Fruit fly (Drosophila melanogaster) whole organism, embryonic: Measurements from ENCODE around the gene CG33111.
A peak's percentile ranks its signal among the peaks of the same experiment; 100 is the strongest.

Experiments used
- ATbp ChIP-seq: fragments of 200-800 bp; sonication (Bioruptor generic); optimal IDR thresholded peaks from 2 replicates; lab custom pipeline; 2017; ENCODE audit warnings: missing biosample characterization, mild to moderate bottlenecking, missing genetic modification characterization, missing genetic modification reagents
- Antp ChIP-seq: fragments of 200-800 bp; sonication (Bioruptor generic); optimal IDR thresholded peaks from 3 replicates; lab custom pipeline; 2016; ENCODE audit warnings: missing biosample characterization, missing genetic modification characterization
- Awh ChIP-seq: fragments of 200-800 bp; sonication (Bioruptor generic); IDR thresholded peaks from 2 replicates; pipeline ENCODE4, ENCODE4 v1.3.6; 2022; ENCODE audit warnings: missing biosample characterization, missing genetic modification characterization
- BtbVII ChIP-seq: fragments of 200-800 bp; sonication (Bioruptor generic); optimal IDR thresholded peaks from 3 replicates; lab custom pipeline; 2017; ENCODE audit warnings: missing biosample characterization, mild to moderate bottlenecking, missing genetic modification characterization
- Bteb2 ChIP-seq: fragments of 200-800 bp; sonication (Bioruptor generic); optimal IDR thresholded peaks from 2 replicates; lab custom pipeline; 2016; ENCODE audit warnings: missing biosample characterization, missing genetic modification characterization
- C15 ChIP-seq: fragments of 200-800 bp; sonication (Bioruptor generic); IDR thresholded peaks from 3 replicates; pipeline ENCODE4 v1.3.6; 2022; ENCODE audit warnings: missing biosample characterization, missing genetic modification characterization
- CG11695 ChIP-seq: fragments of 200-800 bp; sonication (Bioruptor generic); IDR thresholded peaks from 3 replicates; pipeline ENCODE4 v1.3.6; 2022; ENCODE audit warnings: missing biosample characterization, missing genetic modification characterization
- CG12236 ChIP-seq: fragments of 200-800 bp; sonication (Bioruptor generic); optimal IDR thresholded peaks from 2 replicates; lab custom pipeline; 2016; ENCODE audit warnings: missing biosample characterization, missing genetic modification characterization
- CG1529 ChIP-seq: fragments of 200-800 bp; sonication (Bioruptor generic); optimal IDR thresholded peaks from 3 replicates; lab custom pipeline; 2018; ENCODE audit warnings: missing biosample characterization, missing genetic modification characterization
- CG17186 ChIP-seq: fragments of 200-800 bp; sonication (Bioruptor generic); optimal IDR thresholded peaks from 3 replicates; lab custom pipeline; 2017; ENCODE audit warnings: missing biosample characterization, missing genetic modification reagents, missing genetic modification characterization
- CG17802 ChIP-seq: fragments of 200-800 bp; sonication (Bioruptor generic); optimal IDR thresholded peaks from 2 replicates; lab custom pipeline; 2018; ENCODE audit warnings: missing biosample characterization, mild to moderate bottlenecking, missing genetic modification characterization, moderate library complexity
- CG2120 ChIP-seq: fragments of 200-800 bp; sonication (Bioruptor generic); optimal IDR thresholded peaks from 3 replicates; lab custom pipeline; 2016; ENCODE audit warnings: missing biosample characterization, missing genetic modification characterization
- CG3163 ChIP-seq: fragments of 200-800 bp; sonication (Bioruptor generic); optimal IDR thresholded peaks from 3 replicates; lab custom pipeline; 2016; ENCODE audit warnings: missing biosample characterization, missing genetic modification characterization
- CG33557 ChIP-seq: fragments of 200-800 bp; sonication (Bioruptor generic); optimal IDR thresholded peaks from 2 replicates; lab custom pipeline; 2019; ENCODE audit warnings: missing biosample characterization, mild to moderate bottlenecking, missing genetic modification characterization, moderate library complexity
- CG4282 ChIP-seq: fragments of 200-800 bp; sonication (Bioruptor generic); optimal IDR thresholded peaks from 2 replicates; lab custom pipeline; 2016; ENCODE audit warnings: missing biosample characterization, missing genetic modification characterization
- CG8290 ChIP-seq, 3 experiments: fragments of 200-800 bp; sonication (Bioruptor generic); optimal IDR thresholded peaks; 2 replicates each; lab custom pipeline; 2016 to 2019; ENCODE audit warnings: missing biosample characterization in 3 of 3, missing genetic modification characterization in 3 of 3, mild to moderate bottlenecking in 2 of 3, moderate library complexity in 1 of 3
- CG8924 ChIP-seq: fragments of 200-800 bp; optimal IDR thresholded peaks from 3 replicates; lab custom pipeline; 2019; ENCODE audit warnings: missing biosample characterization, mild to moderate bottlenecking, missing genetic modification characterization, moderate library complexity
- CG9817 ChIP-seq: fragments of 200-800 bp; sonication (Bioruptor generic); optimal IDR thresholded peaks from 2 replicates; lab custom pipeline; 2018; ENCODE audit warnings: missing biosample characterization, mild to moderate bottlenecking, missing genetic modification characterization, moderate library complexity
- Dad ChIP-seq: fragments of 200-800 bp; sonication (Bioruptor generic); optimal IDR thresholded peaks from 3 replicates; lab custom pipeline; 2016; ENCODE audit warnings: missing biosample characterization, missing genetic modification characterization
- Dip3 ChIP-seq: fragments of 200-800 bp; sonication (Bioruptor generic); optimal IDR thresholded peaks from 3 replicates; lab custom pipeline; 2016; ENCODE audit warnings: missing biosample characterization, missing genetic modification characterization
- Doc3 ChIP-seq: fragments of 200-800 bp; sonication (Bioruptor generic); IDR thresholded peaks from 3 replicates; pipeline ENCODE4 v1.3.6; 2022; ENCODE audit warnings: missing biosample characterization, missing genetic modification characterization; ENCODE audit not compliant: partially characterized antibody
- Drgx ChIP-seq: fragments of 200-800 bp; sonication (Bioruptor generic); IDR thresholded peaks from 2 replicates; pipeline ENCODE4 v1.3.6; 2022; ENCODE audit warnings: missing biosample characterization, missing genetic modification characterization
- ERR ChIP-seq: fragments of 200-800 bp; sonication (Bioruptor generic); optimal IDR thresholded peaks from 2 replicates; lab custom pipeline; 2016; ENCODE audit warnings: missing biosample characterization, missing genetic modification characterization
- HmgD ChIP-seq: fragments of 200-800 bp; sonication (Bioruptor generic); optimal IDR thresholded peaks from 3 replicates; lab custom pipeline; 2016; ENCODE audit warnings: missing biosample characterization, missing genetic modification characterization
- Hmr ChIP-seq: fragments of 200-800 bp; sonication (Bioruptor generic); optimal IDR thresholded peaks from 3 replicates; lab custom pipeline; 2017; ENCODE audit warnings: mild to moderate bottlenecking, missing biosample characterization, missing genetic modification reagents, missing genetic modification characterization
- Hr3 ChIP-seq: fragments of 200-800 bp; sonication (Bioruptor generic); optimal IDR thresholded peaks from 3 replicates; lab custom pipeline; 2016; ENCODE audit warnings: missing biosample characterization, missing genetic modification characterization
- Myb ChIP-seq: fragments of 200-800 bp; sonication (Bioruptor generic); optimal IDR thresholded peaks from 2 replicates; lab custom pipeline; 2016; ENCODE audit warnings: missing biosample characterization, missing genetic modification characterization
- Spps ChIP-seq: fragments of 200-800 bp; sonication (Bioruptor generic); optimal IDR thresholded peaks from 2 replicates; lab custom pipeline; 2018; ENCODE audit warnings: missing biosample characterization, mild to moderate bottlenecking, missing genetic modification characterization
- Ssrp ChIP-seq: fragments of 200-800 bp; sonication (Bioruptor generic); optimal IDR thresholded peaks from 2 replicates; lab custom pipeline; 2018; ENCODE audit warnings: missing biosample characterization, mild to moderate bottlenecking, missing genetic modification characterization, moderate library complexity
- ash1 ChIP-seq: fragments of 200-800 bp; sonication (Bioruptor generic); optimal IDR thresholded peaks from 2 replicates; lab custom pipeline; 2018; ENCODE audit warnings: missing biosample characterization, mild to moderate bottlenecking, missing genetic modification characterization
- bsh ChIP-seq, 2 experiments: fragments of 200-800 bp; sonication (Bioruptor generic); optimal IDR thresholded peaks; 2 replicates each; lab custom pipeline; 2017 to 2018; ENCODE audit warnings: mild to moderate bottlenecking in 2 of 2, missing biosample characterization in 2 of 2, missing genetic modification characterization in 2 of 2, moderate library complexity in 1 of 2
- crp ChIP-seq, 2 experiments: fragments of 200-800 bp; sonication (Bioruptor generic); optimal IDR thresholded peaks; 2 replicates in 1 of 2; 3 replicates in 1 of 2; lab custom pipeline; 2017; ENCODE audit warnings: missing biosample characterization in 2 of 2, missing genetic modification characterization in 2 of 2, mild to moderate bottlenecking in 1 of 2, moderate library complexity in 1 of 2
- dimm ChIP-seq: fragments of 200-800 bp; sonication (Bioruptor generic); IDR thresholded peaks from 2 replicates; pipeline ENCODE4 v1.3.6; 2022; ENCODE audit warnings: missing biosample characterization, missing genetic modification characterization
- dm ChIP-seq: fragments of 200-800 bp; sonication (Bioruptor generic); optimal IDR thresholded peaks from 3 replicates; lab custom pipeline; 2016; ENCODE audit warnings: missing biosample characterization, missing genetic modification characterization
- dysf ChIP-seq: fragments of 200-800 bp; sonication (Bioruptor generic); IDR thresholded peaks from 3 replicates; pipeline ENCODE4 v1.3.6; 2022; ENCODE audit warnings: missing biosample characterization, missing genetic modification characterization
- fd64A ChIP-seq: fragments of 200-800 bp; sonication (Bioruptor generic); optimal IDR thresholded peaks from 3 replicates; lab custom pipeline; 2018; ENCODE audit warnings: missing biosample characterization, mild to moderate bottlenecking, missing genetic modification characterization
- fd96Cb ChIP-seq: fragments of 200-800 bp; sonication (Bioruptor generic); optimal IDR thresholded peaks from 2 replicates; lab custom pipeline; 2018; ENCODE audit warnings: missing biosample characterization, mild to moderate bottlenecking, missing genetic modification characterization, moderate library complexity
- gem ChIP-seq: fragments of 200-800 bp; sonication (Bioruptor generic); optimal IDR thresholded peaks from 2 replicates; lab custom pipeline; 2019; ENCODE audit warnings: missing biosample characterization, mild to moderate bottlenecking, missing genetic modification characterization, moderate library complexity
- gt ChIP-seq: fragments of 200-800 bp; sonication (Bioruptor generic); IDR thresholded peaks from 2 replicates; pipeline ENCODE4 v1.3.6; 2022; ENCODE audit warnings: missing biosample characterization, missing genetic modification characterization
- hbn ChIP-seq: fragments of 200-800 bp; sonication (Bioruptor generic); IDR thresholded peaks from 2 replicates; pipeline ENCODE4 v1.3.6; 2022; ENCODE audit warnings: missing biosample characterization, missing genetic modification characterization; ENCODE audit not compliant: partially characterized antibody
- jumu ChIP-seq: fragments of 200-800 bp; sonication (Bioruptor generic); optimal IDR thresholded peaks from 3 replicates; lab custom pipeline; 2016; ENCODE audit warnings: missing biosample characterization, missing genetic modification characterization
- kah ChIP-seq: fragments of 200-800 bp; sonication (Bioruptor generic); optimal IDR thresholded peaks from 2 replicates; lab custom pipeline; 2018; ENCODE audit warnings: missing biosample characterization, mild to moderate bottlenecking, missing genetic modification characterization
- ken ChIP-seq: fragments of 200-800 bp; sonication (Bioruptor generic); IDR thresholded peaks from 3 replicates; pipeline ENCODE4 v1.3.6; 2022; ENCODE audit warnings: missing biosample characterization, missing genetic modification characterization
- kni ChIP-seq: fragments of 200-800 bp; sonication (Bioruptor generic); optimal IDR thresholded peaks from 3 replicates; lab custom pipeline; 2017; ENCODE audit warnings: mild to moderate bottlenecking, missing biosample characterization, missing genetic modification reagents, missing genetic modification characterization
- odd ChIP-seq: fragments of 200-800 bp; sonication (Bioruptor generic); optimal IDR thresholded peaks from 2 replicates; lab custom pipeline; 2017; ENCODE audit warnings: missing biosample characterization, mild to moderate bottlenecking, missing genetic modification characterization
- onecut ChIP-seq: fragments of 200-800 bp; sonication (Bioruptor generic); IDR thresholded peaks from 2 replicates; pipeline ENCODE4 v1.3.6; 2022; ENCODE audit warnings: missing biosample characterization, missing genetic modification characterization
- psq ChIP-seq: fragments of 200-800 bp; sonication (Bioruptor generic); optimal IDR thresholded peaks from 2 replicates; lab custom pipeline; 2017; ENCODE audit warnings: missing biosample characterization, missing genetic modification characterization
- pzg ChIP-seq: fragments of 200-800 bp; sonication (Bioruptor generic); optimal IDR thresholded peaks from 3 replicates; lab custom pipeline; 2018; ENCODE audit warnings: missing biosample characterization, mild to moderate bottlenecking, missing genetic modification characterization, moderate library complexity
- shn ChIP-seq: fragments of 200-800 bp; sonication (Bioruptor generic); optimal IDR thresholded peaks from 3 replicates; lab custom pipeline; 2016; ENCODE audit warnings: missing biosample characterization, missing genetic modification characterization
- sima ChIP-seq: fragments of 200-800 bp; sonication (Bioruptor generic); optimal IDR thresholded peaks from 2 replicates; lab custom pipeline; 2016; ENCODE audit warnings: missing biosample characterization, missing genetic modification characterization

CG33111 gene

dm6 chr3R:23783961-23784360 lies 35.1 kb downstream of the CG33111 start (continued):
- TF ChIP-seq CG1529 (GFP tag; lab: Kevin White, UChicago): peak; percentile 83
- TF ChIP-seq jumu (GFP tag; lab: Kevin White, UChicago): peak; percentile 68
- peak; percentile 48; the same call in 1 of the 3 replicates for TF ChIP-seq ken (GFP tag; lab: Robert Waterston, UW)
- TF ChIP-seq kni: no peak
- TF ChIP-seq CG33557 (GFP tag; lab: Kevin White, UChicago): peak; percentile 85
- TF ChIP-seq odd (GFP tag; lab: Kevin White, UChicago): peak; percentile 37
- no peak for TF ChIP-seq sima
- peak; percentile 25 for TF ChIP-seq Dip3
- peak; percentile 62 for TF ChIP-seq fd64A (GFP tag; lab: Kevin White, UChicago)
- peak; percentile 87 to 92 for TF ChIP-seq bsh (GFP tag; optimal IDR thresholded peaks at IDR 0.05; lab: Kevin White, UChicago)
- TF ChIP-seq crp (GFP tag; optimal IDR thresholded peaks at IDR 0.05; lab: Kevin White, UChicago): peak in 1 of 2 experiments; percentile 14
- TF ChIP-seq Awh (GFP tag; lab: Robert Waterston, UW): peak; percentile 34; the same call in 1 of the 2 replicates
- peak; percentile 49 for TF ChIP-seq onecut (GFP tag; lab: Robert Waterston, UW)
- peak; percentile 28 for TF ChIP-seq CG2120 (GFP tag; lab: Kevin White, UChicago)
- peak; percentile 8 for TF ChIP-seq Dad (GFP tag; lab: Kevin White, UChicago)
- TF ChIP-seq Doc3: no peak
- TF ChIP-seq fd96Cb (tag; lab: Kevin White, UChicago): peak; percentile 89
- TF ChIP-seq Drgx (GFP tag; lab: Robert Waterston, UW): peak; percentile 79
- peak; percentile 72 for TF ChIP-seq CG8924 (tag; lab: Kevin White, UChicago)
- TF ChIP-seq hbn (GFP tag; lab: Robert Waterston, UW): no peak
- peak; percentile 83 for TF ChIP-seq Spps (tag; lab: Kevin White, UChicago)
- peak; percentile 89 for TF ChIP-seq Ssrp (tag; lab: Kevin White, UChicago)
- peak; percentile 18 for TF ChIP-seq Bteb2
- peak; percentile 91 for TF ChIP-seq gem (tag; lab: Kevin White, UChicago)
- TF ChIP-seq kah (GFP tag; lab: Kevin White, UChicago): no peak
- no peak for TF ChIP-seq dimm (GFP tag; lab: Robert Waterston, UW)
- peak; percentile 25 for TF ChIP-seq CG4282 (GFP tag; lab: Kevin White, UChicago)
- TF ChIP-seq ash1 (GFP tag; lab: Kevin White, UChicago): no peak
- no peak for TF ChIP-seq HmgD (GFP tag; lab: Kevin White, UChicago)
- TF ChIP-seq CG11695 (GFP tag; lab: Robert Waterston, UW): peak; percentile 39; the same call in 1 of the 3 replicates
- no peak for TF ChIP-seq pzg (GFP tag; lab: Kevin White, UChicago)
- peak; percentile 55 for TF ChIP-seq CG9817 (tag; lab: Kevin White, UChicago)
- peak; percentile 9 for TF ChIP-seq Myb
- peak; percentile 43 for TF ChIP-seq Hmr (GFP tag; lab: Kevin White, UChicago)
- TF ChIP-seq CG17802 (tag; lab: Kevin White, UChicago): peak; percentile 43
- TF ChIP-seq shn: peak; percentile 60
- TF ChIP-seq ATbp (GFP tag; lab: Kevin White, UChicago): peak; percentile 75
- TF ChIP-seq gt: no peak
- peak; percentile 40 for TF ChIP-seq CG8290 (GFP tag; optimal IDR thresholded peaks at IDR 0.05; lab: Kevin White, UChicago)
- no peak for TF ChIP-seq CG8290 (tag; optimal IDR thresholded peaks at IDR 0.05; lab: Kevin White, UChicago)
- no peak for TF ChIP-seq C15 (GFP tag; lab: Robert Waterston, UW)
- no peak for TF ChIP-seq psq (GFP tag; lab: Kevin White, UChicago)
- TF ChIP-seq CG3163 (GFP tag; lab: Kevin White, UChicago): no peak
- peak; percentile 68 for TF ChIP-seq Hr3 (GFP tag; lab: Kevin White, UChicago)
- TF ChIP-seq CG12236 (GFP tag; lab: Kevin White, UChicago): peak; percentile 34
- peak; percentile 39 for TF ChIP-seq dm (GFP tag; lab: Kevin White, UChicago)
- peak; percentile 71 for TF ChIP-seq dysf (GFP tag; lab: Robert Waterston, UW)
- peak; percentile 23 for TF ChIP-seq ERR (GFP tag; lab: Kevin White, UChicago)
- peak; percentile 30 for TF ChIP-seq CG17186 (GFP tag; lab: Kevin White, UChicago)
- no peak for TF ChIP-seq BtbVII
- peak; percentile 37 for TF ChIP-seq Antp (GFP tag; lab: Kevin White, UChicago)
